Fruit fly (Drosophila melanogaster) whole organism, adult: ENCODE measurements around the gene TAF1B.

ENCODE experiments used
- CG11617 ChIP-seq: fragments of 200-800 bp; sonication (Bioruptor generic); optimal IDR thresholded peaks from 2 replicates; lab custom pipeline; 2017; ENCODE audit warnings: mild to moderate bottlenecking, missing biosample characterization, missing genetic modification reagents, missing genetic modification characterization
- CG12768 ChIP-seq: fragments of 200-800 bp; sonication (Bioruptor generic); optimal IDR thresholded peaks from 2 replicates; lab custom pipeline; 2017; ENCODE audit warnings: missing biosample characterization, missing genetic modification characterization, mild to moderate bottlenecking, moderate library complexity, missing genetic modification reagents
- CG14711 ChIP-seq: fragments of 200-800 bp; sonication (Bioruptor generic); optimal IDR thresholded peaks from 2 replicates; lab custom pipeline; 2018; ENCODE audit warnings: missing biosample characterization, mild to moderate bottlenecking, missing genetic modification characterization, moderate library complexity
- CG1620 ChIP-seq: fragments of 200-800 bp; sonication (Bioruptor generic); optimal IDR thresholded peaks from 2 replicates; lab custom pipeline; 2016; ENCODE audit warnings: missing biosample characterization, missing genetic modification characterization
- CG33017 ChIP-seq: fragments of 200-800 bp; sonication (Bioruptor generic); optimal IDR thresholded peaks from 2 replicates; lab custom pipeline; 2018; ENCODE audit warnings: missing biosample characterization, mild to moderate bottlenecking, missing genetic modification characterization, moderate library complexity
- CG5204 ChIP-seq: fragments of 200-800 bp; sonication (Bioruptor generic); optimal IDR thresholded peaks from 2 replicates; lab custom pipeline; 2016; ENCODE audit warnings: missing biosample characterization, missing genetic modification characterization
- CG7045 ChIP-seq: fragments of 200-800 bp; sonication (Bioruptor generic); optimal IDR thresholded peaks from 2 replicates; lab custom pipeline; 2017; ENCODE audit warnings: missing biosample characterization, mild to moderate bottlenecking, missing genetic modification characterization
- CG7101 ChIP-seq: fragments of 200-800 bp; sonication (Bioruptor generic); optimal IDR thresholded peaks from 2 replicates; lab custom pipeline; 2018; ENCODE audit warnings: missing biosample characterization, mild to moderate bottlenecking, missing genetic modification characterization, moderate library complexity
- Clk ChIP-seq: fragments of 200-800 bp; sonication (Bioruptor generic); optimal IDR thresholded peaks from 2 replicates; lab custom pipeline; 2017; ENCODE audit warnings: missing biosample characterization, missing genetic modification characterization
- Crg-1 ChIP-seq: fragments of 200-800 bp; sonication (Bioruptor generic); optimal IDR thresholded peaks from 2 replicates; lab custom pipeline; 2016; ENCODE audit warnings: missing biosample characterization, missing genetic modification characterization
- Hr96 ChIP-seq: fragments of 200-800 bp; sonication (Bioruptor generic); optimal IDR thresholded peaks from 2 replicates; lab custom pipeline; 2016; ENCODE audit warnings: missing biosample characterization, missing genetic modification characterization
- Mnt ChIP-seq: fragments of 200-800 bp; sonication (Bioruptor generic); optimal IDR thresholded peaks from 2 replicates; lab custom pipeline; 2016; ENCODE audit warnings: missing biosample characterization, mild to moderate bottlenecking, missing genetic modification characterization
- bab1 ChIP-seq: fragments of 200-800 bp; sonication (Bioruptor generic); optimal IDR thresholded peaks from 3 replicates; lab custom pipeline; 2019; ENCODE audit warnings: missing biosample characterization, mild to moderate bottlenecking, missing genetic modification characterization, moderate library complexity
- cic ChIP-seq: fragments of 200-800 bp; sonication (Bioruptor generic); optimal IDR thresholded peaks from 2 replicates; lab custom pipeline; 2017; ENCODE audit warnings: missing biosample characterization, mild to moderate bottlenecking, missing genetic modification characterization, moderate library complexity
- cnc ChIP-seq, 2 experiments: fragments of >200 bp; optimal IDR thresholded peaks; 2 replicates each; lab custom pipeline; 2017
- kay ChIP-seq: fragments of 200-800 bp; sonication (Bioruptor generic); peaks from one replicate; lab custom pipeline; 2016; ENCODE audit warnings: missing biosample characterization, missing genetic modification characterization, borderline replicate concordance
- ovo ChIP-seq: fragments of 200-800 bp; sonication (Bioruptor generic); optimal IDR thresholded peaks from 2 replicates; lab custom pipeline; 2016; ENCODE audit warnings: missing biosample characterization, missing genetic modification characterization
- pad ChIP-seq: fragments of 200-800 bp; sonication (Bioruptor generic); optimal IDR thresholded peaks from 3 replicates; lab custom pipeline; 2017; ENCODE audit warnings: missing biosample characterization, missing genetic modification characterization, mild to moderate bottlenecking, moderate library complexity, missing genetic modification reagents
- tj ChIP-seq: fragments of 200-800 bp; sonication (Bioruptor generic); optimal IDR thresholded peaks from 3 replicates; lab custom pipeline; 2017; ENCODE audit warnings: missing biosample characterization, mild to moderate bottlenecking, missing genetic modification characterization, moderate library complexity
- toe ChIP-seq: fragments of 200-800 bp; sonication (Bioruptor generic); optimal IDR thresholded peaks from 2 replicates; lab custom pipeline; 2016; ENCODE audit warnings: missing biosample characterization, missing genetic modification characterization

TAF1B gene

DNA sequence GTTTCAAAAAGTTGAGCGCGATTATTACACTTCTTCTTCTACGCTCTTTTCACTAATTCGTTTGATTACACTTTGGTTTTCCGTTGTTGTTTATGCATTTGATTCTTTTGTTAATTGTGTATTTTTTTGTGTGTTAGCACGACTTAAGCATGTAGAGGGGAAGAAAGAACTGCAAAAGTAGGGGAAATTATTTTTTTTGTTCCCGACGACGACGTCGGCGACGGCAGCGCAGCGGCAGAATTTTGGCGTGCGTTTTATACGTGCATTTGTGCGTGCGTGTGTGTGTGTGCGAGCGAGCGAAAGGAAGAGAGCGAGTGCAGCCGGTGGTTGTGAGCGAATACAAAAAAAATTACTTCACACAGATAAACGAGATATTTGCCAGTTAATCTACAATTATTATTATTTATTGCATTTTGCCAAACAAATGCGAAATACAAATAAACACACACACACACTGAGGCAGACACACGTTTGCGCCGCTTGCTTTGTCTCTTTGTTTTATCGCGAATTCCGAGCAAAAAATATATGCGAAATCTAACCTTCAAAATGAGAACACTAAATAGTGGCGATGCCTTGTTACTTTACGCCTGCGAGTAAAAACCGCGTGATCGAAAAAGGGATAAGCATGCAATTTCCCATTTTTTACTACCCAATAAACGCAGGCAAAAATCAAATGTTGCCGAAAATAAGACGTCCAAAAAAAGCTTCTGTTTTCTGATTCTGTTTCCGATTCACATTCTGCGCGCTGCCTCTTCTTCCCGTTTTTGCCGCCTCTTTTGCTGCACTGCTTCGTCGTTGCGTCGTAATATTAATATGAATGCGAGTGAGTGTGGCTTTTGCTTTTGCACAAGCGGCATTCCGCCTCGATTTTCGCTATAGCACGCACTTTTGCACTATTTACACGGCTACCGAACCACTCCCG lies 10.3 kb downstream of the TAF1B start:
- TF ChIP-seq pad (GFP tag; lab: Kevin White, UChicago) (peak; percentile 99), kay (GFP tag; lab: Kevin White, UChicago) (peak; percentile 32), CG11617 (GFP tag; lab: Kevin White, UChicago) (peak; percentile 1), CG14711 (tag; lab: Kevin White, UChicago) (no peak)

- TF ChIP-seq CG7045 (GFP tag; lab: Kevin White, UChicago) (no peak), kay (GFP tag; lab: Kevin White, UChicago) (no peak), cnc (optimal IDR thresholded peaks at IDR 0.05; lab: Kevin White, UChicago) (no peak), Crg-1 (GFP tag; lab: Kevin White, UChicago) (no peak), toe (no peak), CG5204 (GFP tag; lab: Kevin White, UChicago) (no peak), ovo (GFP tag; lab: Kevin White, UChicago) (no peak), cic (GFP tag; lab: Kevin White, UChicago) (no peak), pad (GFP tag; lab: Kevin White, UChicago) (no peak), CG12768 (GFP tag; lab: Kevin White, UChicago) (no peak), CG7101 (no peak), tj (GFP tag; lab: Kevin White, UChicago) (no peak), CG14711 (tag; lab: Kevin White, UChicago) (no peak), Hr96 (GFP tag; lab: Kevin White, UChicago) (no peak), Mnt (GFP tag; lab: Kevin White, UChicago) (no peak), bab1 (GFP tag; lab: Kevin White, UChicago) (no peak)
Observed at dm6 chr3R:10132906-10133416, 11.0 kb downstream of the TAF1B start.

- peak; percentile 3 for TF ChIP-seq CG1620
- peak; percentile 27 for TF ChIP-seq Crg-1 (GFP tag; lab: Kevin White, UChicago)
- TF ChIP-seq pad (GFP tag; lab: Kevin White, UChicago): peak; percentile 12
- no peak for TF ChIP-seq Clk (GFP tag; lab: Kevin White, UChicago)
- TF ChIP-seq cic (GFP tag; lab: Kevin White, UChicago): peak; percentile 46
- TF ChIP-seq CG12768 (GFP tag; lab: Kevin White, UChicago): peak; percentile 34
- TF ChIP-seq CG14711 (tag; lab: Kevin White, UChicago): no peak
- no peak for TF ChIP-seq cnc (optimal IDR thresholded peaks at IDR 0.05; lab: Kevin White, UChicago)
- TF ChIP-seq CG7101: peak; percentile 31
- TF ChIP-seq Hr96 (GFP tag; lab: Kevin White, UChicago): no peak
- TF ChIP-seq CG33017 (tag; lab: Kevin White, UChicago): peak; percentile 39
- no peak for TF ChIP-seq CG11617 (GFP tag; lab: Kevin White, UChicago)
- no peak for TF ChIP-seq Mnt (GFP tag; lab: Kevin White, UChicago)
- no peak for TF ChIP-seq tj (GFP tag; lab: Kevin White, UChicago)
- no peak for TF ChIP-seq bab1 (GFP tag; lab: Kevin White, UChicago)
- peak; percentile 12 for TF ChIP-seq kay (GFP tag; lab: Kevin White, UChicago)
- TF ChIP-seq CG7045 (GFP tag; lab: Kevin White, UChicago): no peak
- no peak for TF ChIP-seq toe
- TF ChIP-seq CG5204 (GFP tag; lab: Kevin White, UChicago): no peak
- TF ChIP-seq ovo (GFP tag; lab: Kevin White, UChicago): no peak
Observed at dm6 chr3R:10130975-10131529, 12.9 kb downstream of the TAF1B start.

DNA sequence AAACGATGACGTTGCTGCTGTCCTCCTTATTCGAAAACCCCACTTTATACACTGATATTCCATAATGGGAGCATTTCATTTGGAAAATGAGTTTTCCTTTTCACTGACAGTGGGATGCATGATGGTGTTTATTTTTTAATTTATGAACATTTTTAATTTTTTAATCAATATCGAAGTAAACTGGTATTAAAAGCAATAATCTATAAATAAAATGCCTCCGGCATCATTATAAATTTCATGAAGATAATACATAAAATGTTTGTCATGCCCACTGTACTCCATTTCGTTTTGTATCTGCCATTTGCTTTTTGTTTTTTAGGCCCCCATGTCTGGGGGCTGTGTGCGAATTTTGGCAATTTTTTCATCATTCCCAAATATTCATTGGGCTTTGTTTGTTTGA lies 13.9 kb downstream of the TAF1B start:
- TF ChIP-seq bab1 (GFP tag; lab: Kevin White, UChicago) (peak; percentile 29), cnc (optimal IDR thresholded peaks at IDR 0.05; lab: Kevin White, UChicago) (no peak), CG14711 (tag; lab: Kevin White, UChicago) (peak; percentile 21), ovo (GFP tag; lab: Kevin White, UChicago) (no peak), CG33017 (tag; lab: Kevin White, UChicago) (peak; percentile 3), Clk (GFP tag; lab: Kevin White, UChicago) (no peak)

DNA sequence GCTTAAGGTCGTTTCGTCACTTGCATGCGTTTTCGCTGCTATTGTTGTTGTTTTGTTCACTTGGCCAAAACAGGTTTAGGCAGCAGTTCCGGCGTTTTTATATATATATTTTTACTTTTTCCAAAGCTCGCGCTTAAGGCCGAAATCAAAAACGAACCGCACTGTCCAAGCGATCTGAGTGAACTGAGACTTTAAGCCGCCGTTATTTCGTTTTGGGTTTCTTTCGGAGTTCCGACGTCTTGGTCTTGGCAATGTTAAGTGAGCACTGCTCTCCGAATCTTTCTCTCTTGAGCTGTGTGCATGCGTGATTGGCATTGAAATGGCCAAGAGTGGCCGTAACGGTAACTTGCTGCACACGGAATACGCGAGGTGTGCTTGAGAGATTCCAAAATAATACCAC lies 18.5 kb downstream of the TAF1B start, which contains the start of gene knk:
Gene knk (minus strand): TSS at position 188 of the 400 bp plus-strand sequence.
- TF ChIP-seq pad (GFP tag; lab: Kevin White, UChicago) (no peak), ovo (GFP tag; lab: Kevin White, UChicago) (peak; percentile 16)

DNA sequence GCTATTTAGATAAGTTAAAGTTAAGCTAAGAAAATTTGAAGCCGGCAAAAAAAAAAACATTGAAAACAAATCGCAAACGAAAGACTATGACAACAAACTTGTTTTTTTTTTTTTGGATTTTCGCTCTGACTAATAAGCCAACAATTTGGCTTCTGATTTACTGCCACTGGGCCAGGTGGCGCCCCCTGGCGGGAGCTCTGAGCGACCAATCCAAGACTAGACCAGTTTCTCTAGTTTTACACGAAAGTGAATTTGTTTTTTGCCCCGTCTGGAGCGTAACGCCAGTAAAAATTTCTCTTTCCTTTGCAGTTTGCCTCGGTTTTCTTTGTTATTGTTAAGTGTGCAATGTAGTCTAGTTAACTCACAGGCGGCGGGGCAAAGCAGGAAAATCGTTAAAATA lies 19.2 kb downstream of the TAF1B start:
- TF ChIP-seq cnc (optimal IDR thresholded peaks at IDR 0.05; lab: Kevin White, UChicago): no peak
- TF ChIP-seq Hr96 (GFP tag; lab: Kevin White, UChicago): no peak
- TF ChIP-seq CG12768 (GFP tag; lab: Kevin White, UChicago): no peak
